Worm (Caenorhabditis elegans) whole organism, L4 larva: ENCODE results near the gene seld-1.

Source experiments
- F44E2.7 ChIP-seq: fragments of 200-800 bp; sonication (Bioruptor generic); IDR thresholded peaks from 2 replicates; pipeline ENCODE4 v2.1.2; 2022; ENCODE audit warnings: missing genetic modification characterization, missing compliant biosample characterization
- ZK337.2 ChIP-seq: fragments of 200-800 bp; sonication (Bioruptor generic); IDR thresholded peaks from 2 replicates; pipeline ENCODE4 v1.3.6; 2022; ENCODE audit warnings: missing genetic modification reagents, missing genetic modification characterization, missing compliant biosample characterization
- ama-1 ChIP-seq: fragments of 150-350 bp; optimal IDR thresholded peaks from 2 replicates; lab custom pipeline; 2014; ENCODE audit warnings: inconsistent platforms, mixed read lengths
- attf-4 ChIP-seq: sonication (generic microtip); optimal IDR thresholded peaks from 3 replicates; lab custom pipeline; 2017; ENCODE audit warnings: missing biosample characterization, missing genetic modification characterization
- ceh-32 ChIP-seq: sonication (generic microtip); optimal IDR thresholded peaks from 2 replicates; lab custom pipeline; 2016; ENCODE audit warnings: mild to moderate bottlenecking, missing genetic modification characterization, missing compliant biosample characterization; ENCODE audit not compliant: poor library complexity
- ceh-44 ChIP-seq: fragments of 200-800 bp; sonication (Bioruptor generic); IDR thresholded peaks from 2 replicates; pipeline ENCODE4 v1.3.6; 2022; ENCODE audit warnings: missing genetic modification reagents, missing genetic modification characterization, missing compliant biosample characterization
- dmd-8 ChIP-seq: fragments of 200-800 bp; sonication (Bioruptor generic); IDR thresholded peaks from 2 replicates; pipeline ENCODE4 v1.3.6; 2022; ENCODE audit warnings: missing genetic modification characterization, missing compliant biosample characterization
- dmd-9 ChIP-seq: fragments of 200-800 bp; sonication (Bioruptor generic); IDR thresholded peaks from 2 replicates; pipeline ENCODE4 v1.3.6; 2022; ENCODE audit warnings: missing genetic modification reagents, missing genetic modification characterization, missing compliant biosample characterization
- dpl-1 ChIP-seq: fragments of 150-350 bp; optimal IDR thresholded peaks from 2 replicates; lab custom pipeline; 2014; ENCODE audit warnings: missing biosample characterization, missing genetic modification reagents, missing genetic modification characterization
- fkh-10 ChIP-seq: fragments of 150-350 bp; optimal IDR thresholded peaks from 2 replicates; lab custom pipeline; 2014; ENCODE audit warnings: missing biosample characterization, missing genetic modification reagents, missing genetic modification characterization
- hif-1 ChIP-seq, 2 experiments: sonication (generic microtip); optimal IDR thresholded peaks; 2 replicates each; lab custom pipeline; 2016 to 2017; ENCODE audit warnings: missing compliant biosample characterization in 2 of 2, missing genetic modification characterization in 2 of 2, missing genetic modification reagents in 2 of 2, missing genotype in 2 of 2, mild to moderate bottlenecking in 1 of 2
- lin-29 ChIP-seq: fragments of 200-800 bp; sonication (Bioruptor generic); IDR thresholded peaks from 2 replicates; pipeline ENCODE4 v1.3.6; 2022; ENCODE audit warnings: missing genetic modification reagents, missing genetic modification characterization, missing compliant biosample characterization
- mdt-29 ChIP-seq: fragments of 200-800 bp; sonication (Bioruptor generic); IDR thresholded peaks from 2 replicates; pipeline ENCODE4 v1.3.6; 2022; ENCODE audit warnings: missing genetic modification reagents, missing genetic modification characterization, missing compliant biosample characterization
- mes-2 ChIP-seq: sonication (generic microtip); optimal IDR thresholded peaks from 2 replicates; lab custom pipeline; 2016; ENCODE audit warnings: missing genotype, mild to moderate bottlenecking, missing genetic modification characterization, missing compliant biosample characterization; ENCODE audit not compliant: poor library complexity, severe bottlenecking
- nhr-25 ChIP-seq: sonication (generic microtip); optimal IDR thresholded peaks from 2 replicates; lab custom pipeline; 2017; ENCODE audit warnings: missing genetic modification characterization, mild to moderate bottlenecking, missing compliant biosample characterization, antibody characterized with exemption, moderate library complexity, borderline replicate concordance; ENCODE audit not compliant: insufficient read depth
- nhr-76 ChIP-seq: fragments of 150-350 bp; optimal IDR thresholded peaks from 2 replicates; lab custom pipeline; 2014; ENCODE audit warnings: missing biosample characterization, missing genetic modification characterization
- nhr-77 ChIP-seq: fragments of 150-350 bp; optimal IDR thresholded peaks from 2 replicates; lab custom pipeline; 2014; ENCODE audit warnings: missing biosample characterization, missing genetic modification characterization
- pqm-1 ChIP-seq: sonication (generic microtip); optimal IDR thresholded peaks from 2 replicates; lab custom pipeline; 2017; ENCODE audit warnings: missing biosample characterization, missing genetic modification characterization
- sdz-12 ChIP-seq: fragments of 200-800 bp; sonication (Bioruptor generic); optimal IDR thresholded peaks from 2 replicates; lab custom pipeline; 2018; ENCODE audit warnings: mild to moderate bottlenecking, missing genetic modification characterization, missing compliant biosample characterization

The seld-1 gene

DNA sequence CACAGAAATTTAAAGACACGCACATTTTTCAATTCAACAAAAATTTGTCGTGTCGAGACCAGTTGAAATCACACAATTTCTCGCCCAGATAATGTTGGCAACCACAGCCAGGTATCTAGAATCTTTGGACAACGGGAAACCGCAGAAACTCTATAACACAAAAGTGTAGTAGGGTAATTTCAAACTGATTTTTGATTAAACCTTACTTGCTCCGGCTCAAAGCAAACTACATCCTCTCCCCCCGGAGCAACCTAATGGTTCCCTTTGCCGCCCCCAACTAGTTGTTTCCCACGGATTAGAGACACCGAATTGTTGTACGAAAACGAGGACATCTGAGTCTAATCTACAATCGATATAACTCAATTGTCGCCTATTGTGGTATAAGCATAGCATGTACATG lies 49.1 kb downstream of the seld-1 start:
- TF ChIP-seq sdz-12 (GFP tag; lab: Kevin White, UChicago) (no peak), ZK337.2 (no peak), pqm-1 (no peak)

DNA sequence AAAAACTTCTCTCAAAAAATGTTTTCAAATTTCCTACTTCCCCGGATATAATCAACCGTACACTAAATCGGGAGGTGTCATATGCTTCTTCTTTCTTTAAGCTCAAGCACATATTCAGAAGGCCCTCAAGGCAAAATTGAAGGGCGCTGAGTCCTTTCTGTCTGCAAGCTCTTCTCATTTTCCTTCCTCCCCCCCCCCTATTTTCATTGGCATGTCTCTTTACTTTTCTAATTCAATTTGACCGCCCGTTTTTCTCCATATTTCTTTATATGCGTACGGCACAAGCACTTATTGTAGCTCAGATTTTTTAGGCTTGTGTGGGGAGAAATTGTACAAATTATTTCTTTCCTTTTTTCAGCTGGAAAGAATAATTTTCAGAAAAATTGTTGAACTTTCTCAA lies 50.3 kb downstream of the seld-1 start:
- no peak for TF ChIP-seq ceh-32
- no peak for TF ChIP-seq nhr-25 (tag; lab: Kevin White, UChicago)
- no peak for TF ChIP-seq F44E2.7 (GFP tag; lab: Robert Waterston, UW)
- TF ChIP-seq mdt-29 (GFP tag; lab: Robert Waterston, UW) = no peak
- TF ChIP-seq dpl-1 (GFP tag; lab: Kevin White, UChicago) = no peak
- TF ChIP-seq fkh-10 (GFP tag; lab: Kevin White, UChicago) = peak; percentile 17
- TF ChIP-seq, all 104 proteins: peak for 1

DNA sequence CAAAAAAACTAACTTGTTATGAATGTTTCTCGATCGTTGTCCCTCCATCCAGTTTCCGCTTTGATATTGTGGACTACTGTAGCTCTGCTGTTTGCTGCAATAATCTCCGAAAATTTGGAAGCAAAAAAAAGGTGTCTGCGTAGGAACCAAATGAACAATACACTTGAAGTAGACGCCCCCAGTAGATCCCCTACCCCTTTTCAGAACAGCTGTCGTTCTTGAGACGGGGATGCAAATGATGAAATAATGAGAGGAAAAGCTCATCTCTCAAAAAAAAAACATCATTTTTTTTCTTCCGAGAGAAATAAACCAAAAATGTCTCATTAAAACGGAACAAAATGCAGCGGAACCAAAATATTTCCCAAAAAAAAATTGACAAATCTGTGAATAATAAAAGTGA lies 52.1 kb downstream of the seld-1 start:
- no peak for TF ChIP-seq ceh-44 (GFP tag; lab: Robert Waterston, UW)
- TF ChIP-seq nhr-76 (tag; lab: Kevin White, UChicago) = no peak
- no peak for TF ChIP-seq hif-1 (tag; optimal IDR thresholded peaks at IDR 0.05; lab: Kevin White, UChicago)
- TF ChIP-seq attf-4 (tag; lab: Kevin White, UChicago) = no peak
- TF ChIP-seq nhr-77 = no peak
- no peak for TF ChIP-seq dmd-8
- TF ChIP-seq mes-2 (tag; lab: Kevin White, UChicago) = no peak
- TF ChIP-seq lin-29 (GFP tag; lab: Robert Waterston, UW) = no peak
- TF ChIP-seq ama-1 = no peak
- no peak for TF ChIP-seq dmd-9 (GFP tag; lab: Robert Waterston, UW)
